Fruit fly (Drosophila melanogaster) whole organism, embryonic: ENCODE measurements around the gene Best3.

Experiments
- Ada2b ChIP-seq: fragments of 200-800 bp; sonication (Bioruptor generic); IDR thresholded peaks from 2 replicates; pipeline ENCODE4 v1.3.6; 2022; ENCODE audit warnings: missing biosample characterization, missing genetic modification characterization
- Blimp-1 ChIP-seq: fragments of 200-800 bp; sonication (Bioruptor generic); optimal IDR thresholded peaks from 3 replicates; lab custom pipeline; 2018; ENCODE audit warnings: missing biosample characterization, missing genetic modification characterization, mild to moderate bottlenecking, moderate library complexity, missing genetic modification reagents
- CG10209 ChIP-seq: fragments of 200-800 bp; sonication (Bioruptor generic); optimal IDR thresholded peaks from 3 replicates; lab custom pipeline; 2017; ENCODE audit warnings: missing biosample characterization, mild to moderate bottlenecking, missing genetic modification characterization, missing genetic modification reagents
- CG10979 ChIP-seq: fragments of 200-800 bp; sonication (Bioruptor generic); optimal IDR thresholded peaks from 2 replicates; lab custom pipeline; 2018; ENCODE audit warnings: missing biosample characterization, mild to moderate bottlenecking, missing genetic modification characterization, moderate library complexity
- CG11696 ChIP-seq: fragments of 200-800 bp; sonication (Bioruptor generic); IDR thresholded peaks from 2 replicates; pipeline ENCODE4 v1.3.6; 2022; ENCODE audit warnings: missing biosample characterization, missing genetic modification characterization
- CG14014 ChIP-seq: fragments of 200-800 bp; sonication (Bioruptor generic); IDR thresholded peaks from 2 replicates; pipeline ENCODE4 v1.3.6; 2022; ENCODE audit warnings: missing biosample characterization, missing genetic modification characterization
- CG17328 ChIP-seq: fragments of 200-800 bp; sonication (Bioruptor generic); IDR thresholded peaks from 2 replicates; pipeline ENCODE4 v1.3.6; 2022; ENCODE audit warnings: missing biosample characterization, missing genetic modification characterization
- CG2199 ChIP-seq: fragments of 200-800 bp; sonication (Bioruptor generic); IDR thresholded peaks from 3 replicates; pipeline ENCODE4 v1.3.6; 2022; ENCODE audit warnings: missing biosample characterization, missing genetic modification characterization
- CG2678 ChIP-seq: fragments of 200-800 bp; sonication (Bioruptor generic); optimal IDR thresholded peaks from 3 replicates; lab custom pipeline; 2019; ENCODE audit warnings: missing biosample characterization, mild to moderate bottlenecking, missing genetic modification characterization, moderate library complexity
- CG30403 ChIP-seq: fragments of 200-800 bp; sonication (Bioruptor generic); optimal IDR thresholded peaks from 3 replicates; lab custom pipeline; 2016; ENCODE audit warnings: missing biosample characterization, missing genetic modification characterization
- CG7556 ChIP-seq: fragments of 200-800 bp; sonication (Bioruptor generic); optimal IDR thresholded peaks from 2 replicates; lab custom pipeline; 2017; ENCODE audit warnings: missing biosample characterization, mild to moderate bottlenecking, missing genetic modification characterization
- CG7745 ChIP-seq: fragments of 200-800 bp; sonication (Bioruptor generic); optimal IDR thresholded peaks from 2 replicates; lab custom pipeline; 2018; ENCODE audit warnings: missing biosample characterization, mild to moderate bottlenecking, missing genetic modification characterization, moderate library complexity
- CG7839 ChIP-seq: fragments of 200-800 bp; sonication (Bioruptor generic); optimal IDR thresholded peaks from 3 replicates; lab custom pipeline; 2018; ENCODE audit warnings: missing biosample characterization, mild to moderate bottlenecking, missing genetic modification characterization, moderate library complexity
- CG9437 ChIP-seq: fragments of 200-800 bp; sonication (Bioruptor generic); optimal IDR thresholded peaks from 2 replicates; lab custom pipeline; 2018; ENCODE audit warnings: missing biosample characterization, mild to moderate bottlenecking, missing genetic modification characterization
- CG9727 ChIP-seq: fragments of 200-800 bp; sonication (Bioruptor generic); optimal IDR thresholded peaks from 3 replicates; lab custom pipeline; 2017; ENCODE audit warnings: missing biosample characterization, mild to moderate bottlenecking, missing genetic modification characterization
- Deaf1 ChIP-seq: fragments of 200-800 bp; optimal IDR thresholded peaks from 3 replicates; lab custom pipeline; 2019; ENCODE audit warnings: missing biosample characterization, mild to moderate bottlenecking, missing genetic modification characterization, moderate library complexity
- Ets65A ChIP-seq: fragments of 200-800 bp; sonication (Bioruptor generic); peaks from one replicate; lab custom pipeline; 2016; ENCODE audit warnings: missing biosample characterization, missing genetic modification characterization
- Ets97D ChIP-seq: fragments of 200-800 bp; sonication (Bioruptor generic); optimal IDR thresholded peaks from 3 replicates; lab custom pipeline; 2016; ENCODE audit warnings: missing biosample characterization, missing genetic modification characterization
- Fer1 ChIP-seq: fragments of 200-800 bp; sonication (Bioruptor generic); optimal IDR thresholded peaks from 2 replicates; lab custom pipeline; 2017; ENCODE audit warnings: missing biosample characterization, mild to moderate bottlenecking, missing genetic modification characterization
- GATAe ChIP-seq: fragments of 200-800 bp; sonication (Bioruptor generic); conservative IDR thresholded peaks from 2 replicates; pipeline ENCODE4 v1.3.6; 2022; ENCODE audit warnings: missing biosample characterization, missing genetic modification characterization
- HmgD ChIP-seq: fragments of 200-800 bp; sonication (Bioruptor generic); optimal IDR thresholded peaks from 3 replicates; lab custom pipeline; 2016; ENCODE audit warnings: missing biosample characterization, missing genetic modification characterization
- Med ChIP-seq: fragments of 200-800 bp; sonication (Bioruptor generic); peaks from one replicate; lab custom pipeline; 2016; ENCODE audit warnings: missing biosample characterization, missing genetic modification characterization, mild to moderate bottlenecking, inconsistent platforms, moderate library complexity
- NFAT ChIP-seq: fragments of 200-800 bp; sonication (Bioruptor generic); IDR thresholded peaks from 2 replicates; pipeline ENCODE4 v1.3.6; 2022; ENCODE audit warnings: missing biosample characterization, missing genetic modification characterization
- ara ChIP-seq: fragments of 200-800 bp; sonication (Bioruptor generic); IDR thresholded peaks from 2 replicates; pipeline ENCODE4 v1.3.6; 2022; ENCODE audit warnings: missing biosample characterization, missing genetic modification characterization
- crol ChIP-seq: fragments of 200-800 bp; sonication (Bioruptor generic); IDR thresholded peaks from 2 replicates; pipeline ENCODE4 v1.3.6; 2022; ENCODE audit warnings: missing biosample characterization, missing genetic modification characterization
- dm ChIP-seq: fragments of 200-800 bp; sonication (Bioruptor generic); optimal IDR thresholded peaks from 3 replicates; lab custom pipeline; 2016; ENCODE audit warnings: missing biosample characterization, missing genetic modification characterization
- dpn ChIP-seq, 2 experiments: fragments of 200-800 bp; sonication (Bioruptor generic); optimal IDR thresholded peaks; 3 replicates each; lab custom pipeline; 2016; ENCODE audit warnings: missing biosample characterization in 2 of 2, missing genetic modification characterization in 2 of 2
- fu2 ChIP-seq: fragments of 200-800 bp; sonication (Bioruptor generic); optimal IDR thresholded peaks from 2 replicates; lab custom pipeline; 2016; ENCODE audit warnings: missing biosample characterization, missing genetic modification characterization
- gcm ChIP-seq: fragments of 200-800 bp; sonication (Bioruptor generic); optimal IDR thresholded peaks from 2 replicates; lab custom pipeline; 2019; ENCODE audit warnings: missing biosample characterization, mild to moderate bottlenecking, missing genetic modification characterization, moderate library complexity
- gem ChIP-seq: fragments of 200-800 bp; sonication (Bioruptor generic); optimal IDR thresholded peaks from 2 replicates; lab custom pipeline; 2019; ENCODE audit warnings: missing biosample characterization, mild to moderate bottlenecking, missing genetic modification characterization, moderate library complexity
- h ChIP-seq: fragments of >200 bp; optimal IDR thresholded peaks from 2 replicates; lab custom pipeline; 2017
- hbn ChIP-seq: fragments of 200-800 bp; sonication (Bioruptor generic); IDR thresholded peaks from 2 replicates; pipeline ENCODE4 v1.3.6; 2022; ENCODE audit warnings: missing biosample characterization, missing genetic modification characterization; ENCODE audit not compliant: partially characterized antibody
- jigr1 ChIP-seq: fragments of 200-800 bp; sonication (Bioruptor generic); IDR thresholded peaks from 3 replicates; pipeline ENCODE4 v1.3.6; 2022; ENCODE audit warnings: missing biosample characterization, missing genetic modification characterization
- lab ChIP-seq: fragments of 200-800 bp; sonication (Bioruptor generic); optimal IDR thresholded peaks from 3 replicates; lab custom pipeline; 2017; ENCODE audit warnings: missing biosample characterization, missing genetic modification characterization, mild to moderate bottlenecking, moderate library complexity, missing genetic modification reagents
- lola ChIP-seq, 3 experiments: fragments of >200 bp in 2 of 3; fragments of 200-800 bp in 1 of 3; sonication (Bioruptor generic) in 1 of 3; optimal IDR thresholded peaks; 2 replicates each; lab custom pipeline; 2017 to 2019; ENCODE audit warnings: missing biosample characterization in 3 of 3, missing genetic modification characterization in 3 of 3, mild to moderate bottlenecking in 1 of 3, moderate library complexity in 1 of 3
- nmo ChIP-seq: fragments of 200-800 bp; sonication (Bioruptor generic); optimal IDR thresholded peaks from 2 replicates; lab custom pipeline; 2018; ENCODE audit warnings: missing biosample characterization, mild to moderate bottlenecking, missing genetic modification characterization, moderate library complexity
- oc ChIP-seq: fragments of 200-800 bp; sonication (Bioruptor generic); optimal IDR thresholded peaks from 2 replicates; lab custom pipeline; 2018; ENCODE audit warnings: missing biosample characterization, mild to moderate bottlenecking, missing genetic modification characterization, moderate library complexity
- pan ChIP-seq, 4 experiments: fragments of >200 bp in 3 of 4; fragments of 200-800 bp in 1 of 4; sonication (Bioruptor generic) in 1 of 4; optimal IDR thresholded peaks in 3 of 4; IDR thresholded peaks in 1 of 4; 2 replicates each; pipeline versions ENCODE4 v1.3.6 to Lab custom; 2017 to 2022; ENCODE audit warnings: missing biosample characterization in 2 of 4, missing genetic modification characterization in 2 of 4, mixed read lengths in 1 of 4
- prd ChIP-seq, 3 experiments: fragments of >200 bp in 2 of 3; fragments of 200-800 bp in 1 of 3; sonication (Bioruptor generic) in 1 of 3; optimal IDR thresholded peaks in 2 of 3; IDR thresholded peaks in 1 of 3; 2 replicates in 2 of 3; 3 replicates in 1 of 3; pipeline versions ENCODE4 v1.3.6 to Lab custom; 2017 to 2022; ENCODE audit warnings: missing biosample characterization in 1 of 3, missing genetic modification characterization in 1 of 3
- pros ChIP-seq: fragments of 200-800 bp; sonication (Bioruptor generic); optimal IDR thresholded peaks from 3 replicates; lab custom pipeline; 2019; ENCODE audit warnings: missing biosample characterization, mild to moderate bottlenecking, missing genetic modification characterization, moderate library complexity
- rib ChIP-seq: fragments of 200-800 bp; sonication (Bioruptor generic); IDR thresholded peaks from 2 replicates; pipeline ENCODE4 v1.3.6; 2022; ENCODE audit warnings: missing biosample characterization, missing genetic modification characterization
- sisA ChIP-seq: fragments of 200-800 bp; sonication (Bioruptor generic); IDR thresholded peaks from 2 replicates; pipeline ENCODE4 v1.3.6; 2022; ENCODE audit warnings: missing biosample characterization, missing genetic modification characterization
- slbo ChIP-seq: fragments of 200-800 bp; sonication (Bioruptor generic); IDR thresholded peaks from 2 replicates; pipeline ENCODE4 v1.3.6; 2022; ENCODE audit warnings: missing biosample characterization, missing genetic modification characterization
- sug ChIP-seq: fragments of 200-800 bp; optimal IDR thresholded peaks from 2 replicates; lab custom pipeline; 2019; ENCODE audit warnings: missing biosample characterization, mild to moderate bottlenecking, missing genetic modification characterization, moderate library complexity
- tio ChIP-seq: fragments of 200-800 bp; sonication (Bioruptor generic); optimal IDR thresholded peaks from 2 replicates; lab custom pipeline; 2017; ENCODE audit warnings: missing biosample characterization, missing genetic modification characterization, inconsistent platforms
- zf30C ChIP-seq: fragments of 200-800 bp; sonication (Bioruptor generic); optimal IDR thresholded peaks from 3 replicates; lab custom pipeline; 2018; ENCODE audit warnings: missing biosample characterization, mild to moderate bottlenecking, missing genetic modification characterization

Best3 gene

DNA sequence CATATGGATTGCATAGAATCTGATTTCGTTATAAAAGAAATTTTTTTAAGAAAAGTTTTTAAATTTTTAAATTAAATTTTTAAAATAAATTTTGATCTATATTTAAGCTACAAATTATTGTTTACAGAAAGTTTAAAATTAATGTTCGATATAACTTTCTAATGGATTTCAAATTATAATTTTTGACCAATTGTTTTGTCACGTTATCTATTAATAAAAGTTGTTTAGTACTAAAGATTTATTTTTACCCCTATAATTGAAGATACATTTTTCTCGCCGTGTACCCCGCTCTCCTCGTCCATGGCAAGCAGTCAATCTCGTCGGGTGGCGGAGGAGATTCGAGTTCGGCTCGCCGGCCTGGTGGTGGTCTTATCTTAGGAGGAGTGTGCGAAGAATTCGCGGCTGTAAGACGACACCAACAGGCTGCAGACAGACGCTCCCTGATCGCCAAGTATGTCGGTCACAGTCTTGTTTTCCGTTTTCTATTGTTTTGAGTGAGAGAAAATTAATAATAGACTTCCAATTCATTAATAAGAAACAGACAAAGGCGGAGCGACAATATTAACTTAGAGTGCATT is 2.5 kb upstream of the Best3 start (continued):
- TF ChIP-seq lola (GFP tag; optimal IDR thresholded peaks at IDR 0.05; lab: Kevin White, UChicago), result peak in 1 of 3 experiments; percentile 46
- TF ChIP-seq Fer1, result no peak
- TF ChIP-seq h (lab: Kevin White, UChicago), result no peak
- TF ChIP-seq CG10209 (GFP tag; lab: Kevin White, UChicago), result no peak
- peak; percentile 46 for TF ChIP-seq Ets65A (GFP tag; lab: Kevin White, UChicago)
- no peak for TF ChIP-seq Ets97D (GFP tag; lab: Kevin White, UChicago)
- peak; percentile 9 for TF ChIP-seq CG7839 (tag; lab: Kevin White, UChicago)
- TF ChIP-seq CG2199 (GFP tag; lab: Robert Waterston, UW), result 0 out of 3 replicates have a peak, but pooled peaks have one; percentile 19
- TF ChIP-seq fu2, result no peak
- TF ChIP-seq ara (GFP tag; lab: Robert Waterston, UW), result 0 out of 2 replicates have a peak, but pooled peaks have one; percentile 30
- TF ChIP-seq dm (GFP tag; lab: Kevin White, UChicago), result no peak
- peak; percentile 12; the same call in 1 of the 2 replicates for TF ChIP-seq sisA
- TF ChIP-seq tio (GFP tag; lab: Kevin White, UChicago), result no peak
- TF ChIP-seq slbo (GFP tag; lab: Robert Waterston, UW), result peak; percentile 48
- peak; percentile 37 for TF ChIP-seq CG10979 (tag; lab: Kevin White, UChicago)
- TF ChIP-seq CG17328 (GFP tag; lab: Robert Waterston, UW), result no peak
- TF ChIP-seq CG9437 (GFP tag; lab: Kevin White, UChicago), result peak; percentile 2
- peak; percentile 53 for TF ChIP-seq Med
- no peak for TF ChIP-seq CG14014 (GFP tag; lab: Robert Waterston, UW)
- peak; percentile 58 for TF ChIP-seq sug
- TF ChIP-seq oc, result no peak
- no peak for TF ChIP-seq gcm (GFP tag; lab: Kevin White, UChicago)
- TF ChIP-seq CG30403 (GFP tag; lab: Kevin White, UChicago), result peak; percentile 16
- peak; percentile 23 for TF ChIP-seq CG7556 (GFP tag; lab: Kevin White, UChicago)
- peak; percentile 13 for TF ChIP-seq CG2678 (tag; lab: Kevin White, UChicago)
- TF ChIP-seq CG11696 (GFP tag; lab: Robert Waterston, UW), result 0 out of 2 replicates have a peak, but pooled peaks have one; percentile 27
- 0 out of 2 replicates have a peak, but pooled peaks have one; percentile 17 for TF ChIP-seq NFAT (GFP tag; lab: Robert Waterston, UW)
- peak; percentile 31 for TF ChIP-seq GATAe (GFP tag; lab: Robert Waterston, UW)
- TF ChIP-seq prd (optimal IDR thresholded peaks at IDR 0.05; lab: Kevin White, UChicago), result no peak
- peak; percentile 4; the same call in 1 of the 3 replicates for TF ChIP-seq prd (GFP tag; IDR thresholded peaks at IDR 0.05; lab: Robert Waterston, UW)
- TF ChIP-seq crol (GFP tag; lab: Robert Waterston, UW), result peak; percentile 40; the same call in 1 of the 2 replicates
- peak; percentile 72 for TF ChIP-seq Deaf1 (tag; lab: Kevin White, UChicago)
- TF ChIP-seq nmo (GFP tag; lab: Kevin White, UChicago), result peak; percentile 31
- TF ChIP-seq, all 482 proteins: peak for 39

DNA sequence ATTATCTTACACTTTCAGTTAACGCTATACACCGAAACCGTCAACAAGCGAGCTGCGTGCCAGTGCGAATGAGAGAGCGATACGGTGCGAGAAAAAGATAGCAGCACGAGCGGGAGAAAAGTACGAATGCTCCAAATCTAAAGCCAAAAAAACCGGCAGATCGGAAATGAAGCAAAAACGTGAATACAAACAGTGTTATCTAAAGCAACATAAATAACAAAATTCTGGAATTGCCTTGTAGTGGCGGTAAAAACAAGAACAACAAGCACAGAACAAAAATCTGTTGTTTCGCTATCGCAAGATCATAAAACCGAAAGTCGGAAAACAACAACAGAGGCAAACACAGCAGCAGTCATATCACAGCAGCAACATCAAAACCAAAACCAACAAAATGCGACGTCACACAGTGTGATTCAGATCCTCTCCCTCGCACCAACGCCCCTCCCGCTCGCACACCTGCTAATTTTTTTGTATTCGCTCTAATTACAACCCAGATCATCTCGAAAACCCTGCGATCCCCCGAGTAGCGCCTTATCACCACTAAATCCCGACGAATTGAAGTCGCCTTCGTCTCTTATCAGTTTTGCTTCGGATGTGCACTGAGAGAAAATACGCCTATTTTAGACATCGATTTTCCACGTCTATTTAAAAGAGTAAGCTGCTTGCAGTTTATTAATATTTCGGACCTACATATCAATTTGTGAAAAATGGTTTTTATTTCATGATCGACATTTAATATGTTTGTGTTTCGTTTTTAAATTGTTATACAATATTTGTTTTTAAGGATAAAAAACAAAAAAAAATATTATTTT is 1.8 kb upstream of the Best3 start, which contains the start of gene CG7255:
CG7255 (plus strand) TSS at position 32 of the 812 bp plus-strand sequence.
- no peak for TF ChIP-seq dpn (GFP tag; optimal IDR thresholded peaks at IDR 0.05; lab: Kevin White, UChicago)
- 0 out of 2 replicates have a peak, but pooled peaks have one; percentile 8 for TF ChIP-seq Ada2b (GFP tag; lab: Robert Waterston, UW)
- TF ChIP-seq Blimp-1, result peak; percentile 24
- TF ChIP-seq gem (tag; lab: Kevin White, UChicago), result peak; percentile 49
- TF ChIP-seq rib (GFP tag; lab: Robert Waterston, UW), result peak; percentile 54; the same call in 1 of the 2 replicates
- TF ChIP-seq CG9727 (GFP tag; lab: Kevin White, UChicago), result peak; percentile 62
- TF ChIP-seq HmgD, result no peak
- TF ChIP-seq pan (optimal IDR thresholded peaks at IDR 0.05; lab: Kevin White, UChicago), result no peak
- no peak for TF ChIP-seq pan (GFP tag; optimal IDR thresholded peaks at IDR 0.05 in 1 of 2, IDR thresholded peaks at IDR 0.05 in 1 of 2)
- TF ChIP-seq CG14014 (GFP tag; lab: Robert Waterston, UW), result 0 out of 2 replicates have a peak, but pooled peaks have one; percentile 6
- no peak for TF ChIP-seq pros (GFP tag; lab: Kevin White, UChicago)
- TF ChIP-seq sug, result peak; percentile 81
- TF ChIP-seq zf30C (GFP tag; lab: Kevin White, UChicago), result peak; percentile 66
- TF ChIP-seq hbn (GFP tag; lab: Robert Waterston, UW), result no peak
- TF ChIP-seq lab (GFP tag; lab: Kevin White, UChicago), result peak; percentile 6
- TF ChIP-seq CG7745 (tag; lab: Kevin White, UChicago), result peak; percentile 82
- no peak for TF ChIP-seq jigr1 (GFP tag; lab: Robert Waterston, UW)
